Worm (Caenorhabditis elegans): ENCODE measurements around the gene F49F1.5.

DNA sequence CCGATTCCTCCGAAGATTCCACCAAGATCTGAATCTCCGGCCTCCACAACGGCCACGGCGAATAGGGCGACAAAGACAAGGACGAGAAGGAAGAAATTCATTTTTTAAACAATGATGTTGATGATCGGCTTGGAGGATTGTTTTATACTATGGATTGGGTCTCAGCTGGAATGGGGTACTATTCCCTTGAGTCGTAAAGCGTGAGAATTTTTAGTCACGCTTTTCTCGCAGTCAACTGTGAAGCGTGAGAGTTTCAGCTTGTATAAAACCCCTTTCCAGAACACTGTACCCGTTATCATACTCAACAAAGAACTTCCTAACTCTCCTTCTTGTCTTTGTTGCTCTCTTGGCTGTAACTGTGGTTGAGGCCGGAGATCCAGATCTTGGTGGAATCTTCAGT, 5.7 kb downstream of the F49F1.5 start, which contains the start of gene F49F1.15:
- TF ChIP-seq dao-5 (tag; optimal IDR thresholded peaks at IDR 0.05) (no peak), him-1 (tag; optimal IDR thresholded peaks at IDR 0.05) (no peak), W03F9.2 (tag; optimal IDR thresholded peaks at IDR 0.05) (no peak)
